Worm (Caenorhabditis elegans) whole organism, L2 larva: ENCODE measurements around the gene affl-2.

Experiments used
- ama-1 ChIP-seq: fragments of 150-350 bp; optimal IDR thresholded peaks from 2 replicates; lab custom pipeline; 2018; ENCODE audit warnings: inconsistent platforms
- elt-3 ChIP-seq: sonication (generic microtip); optimal IDR thresholded peaks from 2 replicates; lab custom pipeline; 2017; ENCODE audit warnings: missing biosample characterization, missing genetic modification characterization
- mbf-1 ChIP-seq: sonication (generic microtip); optimal IDR thresholded peaks from 2 replicates; lab custom pipeline; 2017; ENCODE audit warnings: missing biosample characterization, missing genetic modification characterization

DNA sequence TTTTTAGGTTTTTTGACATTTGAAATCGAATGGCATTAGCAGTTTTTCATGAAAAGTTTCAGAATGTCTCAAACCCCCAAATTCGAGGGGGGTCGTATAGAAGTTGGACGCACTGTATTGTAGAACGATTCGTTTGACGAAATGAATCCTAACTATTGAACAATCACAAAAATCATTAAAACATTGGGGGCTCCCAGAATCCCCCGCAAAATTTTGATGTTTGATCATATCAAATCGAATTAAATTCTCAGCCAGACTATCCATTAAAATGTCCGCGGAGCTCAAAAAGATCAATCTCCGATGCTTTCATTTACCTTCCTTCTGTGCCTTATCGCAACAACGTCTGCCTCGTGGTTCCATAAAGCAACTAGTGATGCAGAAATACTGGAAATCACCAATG, 53.8 kb downstream of the affl-2 start, which contains the start of gene F30H5.5:
- TF ChIP-seq ama-1 (no peak), elt-3 (tag; lab: Kevin White, UChicago) (no peak), mbf-1 (tag; lab: Kevin White, UChicago) (no peak)
